Worm (Caenorhabditis elegans) whole organism, L4 larva: ENCODE measurements around the gene F08F1.3.

Source experiments
- D1046.2 ChIP-seq: fragments of 200-800 bp; sonication (Bioruptor generic); IDR thresholded peaks from 2 replicates; pipeline ENCODE4 v1.3.6; 2022; ENCODE audit warnings: missing genetic modification characterization, missing compliant biosample characterization
- F44E2.7 ChIP-seq: fragments of 200-800 bp; sonication (Bioruptor generic); IDR thresholded peaks from 2 replicates; pipeline ENCODE4 v2.1.2; 2022; ENCODE audit warnings: missing genetic modification characterization, missing compliant biosample characterization
- T26A8.4 ChIP-seq: fragments of 200-800 bp; sonication (Bioruptor generic); IDR thresholded peaks from 2 replicates; pipeline ENCODE4 v1.3.6; 2022; ENCODE audit warnings: missing genetic modification characterization, missing compliant biosample characterization
- Y75B8A.6 ChIP-seq: fragments of 200-800 bp; sonication (Bioruptor generic); IDR thresholded peaks from 2 replicates; pipeline ENCODE4 v1.3.6; 2022; ENCODE audit warnings: missing genetic modification reagents, missing genetic modification characterization, missing compliant biosample characterization
- ZK546.5 ChIP-seq, 2 experiments: sonication (generic microtip); optimal IDR thresholded peaks; 2 replicates each; lab custom pipeline; 2017; ENCODE audit warnings: missing biosample characterization in 2 of 2, missing genetic modification characterization in 2 of 2
- aha-1 ChIP-seq: fragments of 150-350 bp; peaks from one replicate; lab custom pipeline; 2014; ENCODE audit warnings: missing biosample characterization, missing genetic modification characterization
- aly-2 ChIP-seq: sonication (generic microtip); optimal IDR thresholded peaks from 2 replicates; lab custom pipeline; 2018; ENCODE audit warnings: missing biosample characterization, missing genetic modification characterization
- attf-4 ChIP-seq: sonication (generic microtip); optimal IDR thresholded peaks from 3 replicates; lab custom pipeline; 2017; ENCODE audit warnings: missing biosample characterization, missing genetic modification characterization
- ceh-28 ChIP-seq: fragments of 150-350 bp; optimal IDR thresholded peaks from 2 replicates; lab custom pipeline; 2014; ENCODE audit warnings: missing biosample characterization, missing genetic modification reagents, missing genetic modification characterization
- ceh-32 ChIP-seq: sonication (generic microtip); optimal IDR thresholded peaks from 2 replicates; lab custom pipeline; 2016; ENCODE audit warnings: mild to moderate bottlenecking, missing genetic modification characterization, missing compliant biosample characterization; ENCODE audit not compliant: poor library complexity
- ceh-44 ChIP-seq: fragments of 200-800 bp; sonication (Bioruptor generic); IDR thresholded peaks from 2 replicates; pipeline ENCODE4 v1.3.6; 2022; ENCODE audit warnings: missing genetic modification reagents, missing genetic modification characterization, missing compliant biosample characterization
- ceh-82 ChIP-seq: sonication (generic microtip); optimal IDR thresholded peaks from 2 replicates; lab custom pipeline; 2017; ENCODE audit warnings: missing biosample characterization, missing genetic modification characterization
- daf-16 ChIP-seq, 3 experiments: sonication (generic microtip); optimal IDR thresholded peaks; 2 replicates each; lab custom pipeline; 2016 to 2017; ENCODE audit warnings: missing genetic modification characterization in 3 of 3, missing genetic modification reagents in 3 of 3, mild to moderate bottlenecking in 2 of 3, missing compliant biosample characterization in 2 of 3, missing biosample characterization in 1 of 3, moderate library complexity in 1 of 3
- daf-8 ChIP-seq: fragments of 200-800 bp; sonication (Bioruptor generic); IDR thresholded peaks from 2 replicates; pipeline ENCODE4 v1.3.6; 2022; ENCODE audit warnings: missing genetic modification characterization, missing compliant biosample characterization
- fos-1 ChIP-seq: fragments of 150-350 bp; optimal IDR thresholded peaks from 2 replicates; lab custom pipeline; 2014; ENCODE audit warnings: missing biosample characterization, missing genetic modification characterization
- gei-8 ChIP-seq: fragments of 200-800 bp; sonication (Bioruptor generic); optimal IDR thresholded peaks from 2 replicates; lab custom pipeline; 2018; ENCODE audit warnings: mild to moderate bottlenecking, missing genetic modification characterization, missing compliant biosample characterization
- hlh-11 ChIP-seq: fragments of 200-800 bp; sonication (Bioruptor generic); optimal IDR thresholded peaks from 2 replicates; lab custom pipeline; 2018; ENCODE audit warnings: mild to moderate bottlenecking, missing genetic modification characterization, missing compliant biosample characterization
- jun-1 ChIP-seq: fragments of 150-350 bp; optimal IDR thresholded peaks from 2 replicates; lab custom pipeline; 2014; ENCODE audit warnings: missing biosample characterization, missing genetic modification reagents, missing genetic modification characterization
- lsy-2 ChIP-seq, 2 experiments: fragments of 150-350 bp in 1 of 2; sonication (generic microtip) in 1 of 2; optimal IDR thresholded peaks; 2 replicates each; lab custom pipeline; 2014 to 2017; ENCODE audit warnings: missing biosample characterization in 2 of 2, missing genetic modification characterization in 2 of 2
- mdt-29 ChIP-seq: fragments of 200-800 bp; sonication (Bioruptor generic); IDR thresholded peaks from 2 replicates; pipeline ENCODE4 v1.3.6; 2022; ENCODE audit warnings: missing genetic modification reagents, missing genetic modification characterization, missing compliant biosample characterization
- mxl-3 ChIP-seq: fragments of 200-800 bp; sonication (Bioruptor generic); optimal IDR thresholded peaks from 2 replicates; lab custom pipeline; 2018; ENCODE audit warnings: mild to moderate bottlenecking, missing genetic modification characterization, missing compliant biosample characterization
- nhr-102 ChIP-seq: sonication (generic microtip); optimal IDR thresholded peaks from 2 replicates; lab custom pipeline; 2016; ENCODE audit warnings: mild to moderate bottlenecking, missing genetic modification characterization, moderate library complexity, missing compliant biosample characterization
- nhr-237 ChIP-seq: sonication (generic microtip); optimal IDR thresholded peaks from 2 replicates; lab custom pipeline; 2017; ENCODE audit warnings: missing biosample characterization, missing genetic modification characterization
- nhr-41 ChIP-seq: fragments of 200-800 bp; sonication (Bioruptor generic); IDR thresholded peaks from 2 replicates; pipeline ENCODE4 v1.3.6; 2022; ENCODE audit warnings: missing genetic modification reagents, missing genetic modification characterization, missing compliant biosample characterization
- nhr-42 ChIP-seq: fragments of 200-800 bp; sonication (Bioruptor generic); IDR thresholded peaks from 2 replicates; pipeline ENCODE4 v1.3.6; 2022; ENCODE audit warnings: missing genetic modification characterization, missing compliant biosample characterization
- php-3 ChIP-seq: fragments of 200-800 bp; sonication (Bioruptor generic); IDR thresholded peaks from 2 replicates; pipeline ENCODE4 v1.3.6; 2022; ENCODE audit warnings: missing genetic modification reagents, missing genetic modification characterization, missing compliant biosample characterization
- rbr-2 ChIP-seq: sonication (generic microtip); optimal IDR thresholded peaks from 2 replicates; lab custom pipeline; 2016; ENCODE audit warnings: missing genotype, missing genetic modification characterization, missing compliant biosample characterization
- sdz-12 ChIP-seq: fragments of 200-800 bp; sonication (Bioruptor generic); optimal IDR thresholded peaks from 2 replicates; lab custom pipeline; 2018; ENCODE audit warnings: mild to moderate bottlenecking, missing genetic modification characterization, missing compliant biosample characterization
- snpc-1.2 ChIP-seq: fragments of 200-800 bp; sonication (Bioruptor generic); IDR thresholded peaks from 2 replicates; pipeline ENCODE4 v1.3.6; 2022; ENCODE audit warnings: missing genetic modification reagents, missing genetic modification characterization, missing compliant biosample characterization
- spr-1 ChIP-seq: sonication (generic microtip); optimal IDR thresholded peaks from 2 replicates; lab custom pipeline; 2016; ENCODE audit warnings: mild to moderate bottlenecking, missing genetic modification characterization, missing compliant biosample characterization
- unc-130 ChIP-seq: sonication (generic microtip); optimal IDR thresholded peaks from 2 replicates; lab custom pipeline; 2016; ENCODE audit warnings: missing genetic modification reagents, missing genetic modification characterization, missing compliant biosample characterization
- unc-39 ChIP-seq: sonication (generic microtip); optimal IDR thresholded peaks from 2 replicates; lab custom pipeline; 2017; ENCODE audit warnings: missing biosample characterization, missing genetic modification characterization
- unc-62 ChIP-seq, 3 experiments: fragments of 150-350 bp in 1 of 3; sonication (generic microtip); optimal IDR thresholded peaks in 2 of 3; peaks in 1 of 3; 1 replicate in 1 of 3; 2 replicates in 2 of 3; lab custom pipeline; 2014 to 2017; ENCODE audit warnings: missing biosample characterization in 3 of 3, missing genetic modification characterization in 3 of 3, missing genetic modification reagents in 3 of 3, missing genotype in 1 of 3
- zfp-2 ChIP-seq: sonication (generic microtip); optimal IDR thresholded peaks from 2 replicates; lab custom pipeline; 2016; ENCODE audit warnings: mild to moderate bottlenecking, missing genetic modification characterization, missing compliant biosample characterization
- zip-2 ChIP-seq: fragments of 150-350 bp; optimal IDR thresholded peaks from 2 replicates; lab custom pipeline; 2014; ENCODE audit warnings: missing biosample characterization, missing genetic modification characterization
- ztf-11 ChIP-seq: fragments of 150-350 bp; optimal IDR thresholded peaks from 2 replicates; lab custom pipeline; 2014; ENCODE audit warnings: missing biosample characterization, missing genetic modification characterization

F08F1.3 gene

ce11 chrX:8440001-8440735, 11.5 kb downstream of the F08F1.3 start (continued):
- no peak for TF ChIP-seq ceh-44 (GFP tag; lab: Robert Waterston, UW)
- no peak for TF ChIP-seq lsy-2 (tag; optimal IDR thresholded peaks at IDR 0.05; lab: Kevin White, UChicago)
- no peak for TF ChIP-seq ztf-11 (tag; lab: Kevin White, UChicago)
- no peak for TF ChIP-seq nhr-41
- TF ChIP-seq ceh-32 (tag; lab: Kevin White, UChicago) = no peak
- no peak for TF ChIP-seq aly-2 (tag; lab: Kevin White, UChicago)
- no peak for TF ChIP-seq unc-39 (tag; lab: Kevin White, UChicago)
- TF ChIP-seq fos-1 = no peak
- no peak for TF ChIP-seq jun-1
- no peak for TF ChIP-seq zip-2
- peak; percentile 75 for TF ChIP-seq hlh-11
- TF ChIP-seq ceh-28 (tag; lab: Kevin White, UChicago) = no peak
- TF ChIP-seq sdz-12 (GFP tag; lab: Kevin White, UChicago) = no peak
- no peak for TF ChIP-seq spr-1
- no peak for TF ChIP-seq D1046.2
- TF ChIP-seq mxl-3 (GFP tag; lab: Kevin White, UChicago) = peak; percentile 14
- no peak for TF ChIP-seq ZK546.5 (tag; optimal IDR thresholded peaks at IDR 0.05; lab: Kevin White, UChicago)
- no peak for TF ChIP-seq unc-130
- TF ChIP-seq Y75B8A.6 = no peak
- TF ChIP-seq T26A8.4 (GFP tag; lab: Robert Waterston, UW) = no peak
- TF ChIP-seq aha-1 (tag; lab: Kevin White, UChicago) = peak; percentile 23
- TF ChIP-seq php-3 = 0 out of 2 replicates have a peak, but pooled peaks have one; percentile 37
- peak in 1 of 2 experiments; percentile 69 for TF ChIP-seq daf-16 (GFP tag; optimal IDR thresholded peaks at IDR 0.05; lab: Kevin White, UChicago)
- TF ChIP-seq daf-16 (tag; optimal IDR thresholded peaks at IDR 0.05; lab: Kevin White, UChicago) = peak; percentile 61
- no peak for TF ChIP-seq snpc-1.2
- no peak for TF ChIP-seq nhr-42
- TF ChIP-seq gei-8 (GFP tag; lab: Kevin White, UChicago) = no peak
- no peak for TF ChIP-seq nhr-102 (tag; lab: Kevin White, UChicago)
- TF ChIP-seq mdt-29 (GFP tag; lab: Robert Waterston, UW) = no peak

ce11 chrX:8444922-8445321, 16.3 kb downstream of the F08F1.3 start:
- TF ChIP-seq spr-1 = no peak
- TF ChIP-seq unc-62 (GFP tag; optimal IDR thresholded peaks at IDR 0.05 in 1 of 2; lab: Kevin White, UChicago) = peak in 1 of 2 experiments; percentile 63
- no peak for TF ChIP-seq unc-62 (tag; optimal IDR thresholded peaks at IDR 0.05; lab: Kevin White, UChicago)
- TF ChIP-seq nhr-237 = no peak
- TF ChIP-seq F44E2.7 (GFP tag; lab: Robert Waterston, UW) = no peak
- TF ChIP-seq rbr-2 (tag; lab: Kevin White, UChicago) = no peak
- TF ChIP-seq attf-4 (tag; lab: Kevin White, UChicago) = no peak
- no peak for TF ChIP-seq zfp-2
- no peak for TF ChIP-seq fos-1
- no peak for TF ChIP-seq daf-8
- TF ChIP-seq, all 104 proteins: peak for 1

ce11 chrX:8446108-8446507, 17.5 kb downstream of the F08F1.3 start, which contains the start of gene F16F9.1:
Gene F16F9.1, plus strand, starts transcription at chrX:8446408.
- TF ChIP-seq unc-62 (GFP tag; optimal IDR thresholded peaks at IDR 0.05 in 1 of 2; lab: Kevin White, UChicago) (peak in 1 of 2 experiments; percentile 57), unc-62 (tag; optimal IDR thresholded peaks at IDR 0.05; lab: Kevin White, UChicago) (no peak), ceh-82 (tag; lab: Kevin White, UChicago) (no peak)
